Worm (Caenorhabditis elegans) whole organism, L2 larva: ENCODE measurements around the gene lin-31.

Source experiments
- lin-39 ChIP-seq: fragments of 150-350 bp; optimal IDR thresholded peaks from 2 replicates; lab custom pipeline; 2014; ENCODE audit warnings: missing biosample characterization, missing genetic modification reagents, missing genetic modification characterization
- nhr-237 ChIP-seq: fragments of 150-350 bp; optimal IDR thresholded peaks from 2 replicates; lab custom pipeline; 2014; ENCODE audit warnings: missing biosample characterization, missing genetic modification characterization
- nhr-77 ChIP-seq: fragments of 150-350 bp; optimal IDR thresholded peaks from 2 replicates; lab custom pipeline; 2014; ENCODE audit warnings: missing biosample characterization, missing genetic modification characterization

DNA sequence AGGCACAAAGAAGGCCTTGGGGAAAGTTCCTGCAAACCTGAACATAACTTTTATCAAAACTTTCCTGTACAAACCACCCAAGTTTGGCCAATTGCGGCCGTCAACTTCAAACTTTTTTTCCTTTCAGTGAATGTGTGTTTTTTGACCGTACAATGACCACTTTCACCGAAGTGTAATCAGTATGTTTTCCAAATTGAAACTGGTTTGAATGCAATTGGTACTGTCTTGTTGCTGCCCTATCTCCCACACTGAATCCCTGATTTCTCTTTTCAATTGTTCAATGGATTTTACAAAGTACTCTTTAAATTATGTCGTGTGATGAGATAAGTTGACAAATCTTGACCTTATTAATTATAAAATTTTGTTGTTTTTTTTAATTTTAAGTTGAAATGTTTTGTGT lies 18.1 kb downstream of the lin-31 start:
- TF ChIP-seq nhr-77 (tag; lab: Kevin White, UChicago) (no peak), lin-39 (tag; lab: Kevin White, UChicago) (no peak), nhr-237 (tag; lab: Kevin White, UChicago) (no peak)
